Worm (Caenorhabditis elegans): ENCODE data around the gene Y50E8A.22.

ce11 chrV:14741233-14741632 lies 7.7 kb downstream of the Y50E8A.22 start, which contains the start of gene Y50E8A.6:
- TF ChIP-seq egl-27 (tag; optimal IDR thresholded peaks at IDR 0.05) (no peak), unc-39 (tag; optimal IDR thresholded peaks at IDR 0.05) (no peak), ceh-9 (tag; optimal IDR thresholded peaks at IDR 0.05) (no peak), nhr-28 (tag; optimal IDR thresholded peaks at IDR 0.05) (no peak), fos-1 (tag; optimal IDR thresholded peaks at IDR 0.05) (no peak), nfya-1 (tag; optimal IDR thresholded peaks at IDR 0.05; ENCODE audit: insufficient read depth) (no peak), nhr-12 (tag; optimal IDR thresholded peaks at IDR 0.05) (no peak), ama-1 (optimal IDR thresholded peaks at IDR 0.05) (no peak), skn-1 (tag; optimal IDR thresholded peaks at IDR 0.05) (no peak), unc-62 (GFP tag; optimal IDR thresholded peaks at IDR 0.05) (no peak), elt-3 (tag; optimal IDR thresholded peaks at IDR 0.05) (no peak)
